Fruit fly (Drosophila melanogaster): ENCODE data around the gene CG13733.

DNA sequence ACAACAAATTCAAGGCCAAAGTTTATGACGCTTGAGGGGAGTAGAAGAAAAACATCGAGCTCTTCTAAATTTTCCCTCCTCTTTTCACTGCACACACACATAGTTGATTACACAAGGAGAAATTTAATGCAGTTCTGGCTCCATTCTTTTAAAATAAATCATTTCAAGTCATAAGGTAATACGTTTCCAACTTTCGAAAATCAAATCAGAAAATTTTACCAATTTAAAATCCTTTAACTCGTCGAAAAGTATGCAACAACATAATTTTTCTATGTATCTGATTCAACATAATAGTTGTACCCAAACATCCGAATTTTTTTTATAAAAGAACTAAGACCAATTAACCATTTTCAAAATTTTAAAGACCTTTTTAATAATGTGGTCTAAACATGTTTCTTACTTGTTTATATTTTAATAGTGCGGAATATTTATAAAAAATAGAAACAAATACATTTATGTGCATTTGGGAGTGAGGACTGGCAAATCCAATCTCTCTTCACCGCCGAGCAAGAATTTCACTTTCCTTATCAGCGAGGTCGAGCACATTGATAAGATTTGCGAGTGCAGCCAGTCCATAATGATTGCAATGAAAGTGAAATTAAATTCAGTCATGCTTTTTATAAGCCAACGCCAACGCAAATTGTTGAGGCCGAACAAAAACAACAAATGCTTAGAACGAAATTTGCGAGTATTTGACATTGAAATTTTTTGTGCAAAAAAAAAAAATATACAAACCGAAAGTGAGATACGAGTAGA is 27.5 kb upstream of the CG13733 start:
- no peak for TF ChIP-seq C15 (GFP tag; IDR thresholded peaks at IDR 0.05)
- TF ChIP-seq Hey (tag; optimal IDR thresholded peaks at IDR 0.05) = no peak
- TF ChIP-seq ind (GFP tag; optimal IDR thresholded peaks at IDR 0.05) = no peak
- TF ChIP-seq Lpt (GFP tag; optimal IDR thresholded peaks at IDR 0.05) = no peak
- no peak for TF ChIP-seq CG4854 (GFP tag; optimal IDR thresholded peaks at IDR 0.05)
- TF ChIP-seq CG17912 (GFP tag; optimal IDR thresholded peaks at IDR 0.05) = no peak
- no peak for TF ChIP-seq danr (GFP tag; IDR thresholded peaks at IDR 0.05)
- TF ChIP-seq Lim3 (GFP tag; IDR thresholded peaks at IDR 0.05) = no peak
- TF ChIP-seq CG14860 (GFP tag; IDR thresholded peaks at IDR 0.05; ENCODE audit: partially characterized antibody) = no peak
